Worm (Caenorhabditis elegans) whole organism, early embryonic: ENCODE measurements around the gene set-23.
A peak's percentile ranks its signal among the peaks of the same experiment; 100 is the strongest.
"Not testable (repeated sequence)": the region's sequence is repeated elsewhere in the genome, so short reads cannot be mapped to it uniquely, and the experiment has no call there.

ENCODE experiments used
- B0310.2 ChIP-seq: sonication (generic microtip); optimal IDR thresholded peaks from 2 replicates; lab custom pipeline; 2016; ENCODE audit warnings: mild to moderate bottlenecking, missing genetic modification characterization, missing compliant biosample characterization
- F13C5.2 ChIP-seq: sonication (generic microtip); optimal IDR thresholded peaks from 2 replicates; lab custom pipeline; 2017; ENCODE audit warnings: mild to moderate bottlenecking, missing genetic modification characterization, inconsistent platforms, missing compliant biosample characterization
- aly-1 ChIP-seq: sonication (generic microtip); optimal IDR thresholded peaks from 2 replicates; lab custom pipeline; 2016; ENCODE audit warnings: missing genetic modification characterization, missing compliant biosample characterization
- ama-1 ChIP-seq: fragments of 150-350 bp; optimal IDR thresholded peaks from 2 replicates; lab custom pipeline; 2014
- ceh-13 ChIP-seq: fragments of 200-800 bp; sonication (Bioruptor generic); optimal IDR thresholded peaks from 2 replicates; lab custom pipeline; 2018; ENCODE audit warnings: mild to moderate bottlenecking, missing genetic modification characterization, missing compliant biosample characterization
- ceh-36 ChIP-seq: sonication (generic microtip); optimal IDR thresholded peaks from 2 replicates; lab custom pipeline; 2016; ENCODE audit warnings: missing genetic modification characterization, inconsistent platforms, missing compliant biosample characterization
- ets-7 ChIP-seq: sonication (generic microtip); optimal IDR thresholded peaks from 2 replicates; lab custom pipeline; 2016; ENCODE audit warnings: missing genotype, missing genetic modification characterization, missing compliant biosample characterization
- flt-1 ChIP-seq: fragments of 200-800 bp; sonication (Bioruptor generic); IDR thresholded peaks from 2 replicates; pipeline ENCODE4 v1.3.6; 2022; ENCODE audit warnings: missing genetic modification characterization, missing compliant biosample characterization
- hmbx-1 ChIP-seq: sonication (generic microtip); optimal IDR thresholded peaks from 2 replicates; lab custom pipeline; 2016; ENCODE audit warnings: mild to moderate bottlenecking, missing genetic modification characterization, missing compliant biosample characterization
- hmg-4 ChIP-seq: fragments of 200-800 bp; sonication (Bioruptor generic); optimal IDR thresholded peaks from 2 replicates; lab custom pipeline; 2018; ENCODE audit warnings: mild to moderate bottlenecking, missing genetic modification characterization, missing compliant biosample characterization
- hnd-1 ChIP-seq: sonication (generic microtip); optimal IDR thresholded peaks from 2 replicates; lab custom pipeline; 2016; ENCODE audit warnings: missing genetic modification characterization, missing compliant biosample characterization
- pes-1 ChIP-seq: fragments of 200-800 bp; sonication (Bioruptor generic); IDR thresholded peaks from 2 replicates; pipeline ENCODE4 v1.3.6; 2022; ENCODE audit warnings: missing genetic modification reagents, missing genetic modification characterization, missing compliant biosample characterization
- scrt-1 ChIP-seq: fragments of 200-800 bp; sonication (Bioruptor generic); IDR thresholded peaks from 2 replicates; pipeline ENCODE4 v1.3.6; 2022; ENCODE audit warnings: missing genetic modification characterization, missing compliant biosample characterization
- sea-1 ChIP-seq: fragments of 200-800 bp; sonication (Bioruptor generic); conservative IDR thresholded peaks from 2 replicates; pipeline ENCODE4 v1.3.6; 2022; ENCODE audit warnings: missing genetic modification characterization, missing compliant biosample characterization
- tbx-11 ChIP-seq: fragments of 200-800 bp; sonication (Bioruptor generic); IDR thresholded peaks from 2 replicates; pipeline ENCODE4 v1.3.6; 2022; ENCODE audit warnings: missing genetic modification characterization, missing compliant biosample characterization
- tbx-37 ChIP-seq: fragments of 200-800 bp; sonication (Bioruptor generic); conservative IDR thresholded peaks from 2 replicates; pipeline ENCODE4 v1.3.6; 2022; ENCODE audit warnings: missing genetic modification reagents, missing genetic modification characterization, missing compliant biosample characterization
- tra-4 ChIP-seq: sonication (generic microtip); optimal IDR thresholded peaks from 2 replicates; lab custom pipeline; 2017; ENCODE audit warnings: missing genetic modification characterization, missing compliant biosample characterization

Gene set-23

DNA sequence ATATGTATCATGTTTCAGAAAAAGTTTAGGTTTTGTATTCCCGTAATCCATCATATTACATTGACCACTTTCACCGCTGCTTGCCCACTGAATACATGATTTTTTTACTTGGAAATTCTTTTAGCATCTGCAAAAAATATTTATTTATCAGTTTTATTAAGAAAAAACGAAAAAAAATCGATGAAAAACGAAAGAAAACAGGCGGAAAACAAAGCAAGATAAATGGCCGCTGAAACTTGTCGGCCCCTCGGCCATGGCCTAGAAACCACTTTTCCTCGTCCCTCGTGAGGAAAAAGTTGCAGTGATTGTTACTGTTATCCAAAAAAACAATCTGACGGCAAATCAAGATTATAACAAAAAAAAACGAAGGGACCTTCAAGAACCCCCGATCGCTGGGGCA, 8.5 kb downstream of the set-23 start, which contains the start of gene dsl-3:
TSS of gene dsl-3 (plus strand) at position 301 of the 400 bp plus-strand sequence.
- TF ChIP-seq scrt-1 (GFP tag; lab: Robert Waterston, UW); hmg-4 (GFP tag; lab: Kevin White, UChicago); sea-1 (GFP tag; lab: Robert Waterston, UW): not testable (repeated sequence)

DNA sequence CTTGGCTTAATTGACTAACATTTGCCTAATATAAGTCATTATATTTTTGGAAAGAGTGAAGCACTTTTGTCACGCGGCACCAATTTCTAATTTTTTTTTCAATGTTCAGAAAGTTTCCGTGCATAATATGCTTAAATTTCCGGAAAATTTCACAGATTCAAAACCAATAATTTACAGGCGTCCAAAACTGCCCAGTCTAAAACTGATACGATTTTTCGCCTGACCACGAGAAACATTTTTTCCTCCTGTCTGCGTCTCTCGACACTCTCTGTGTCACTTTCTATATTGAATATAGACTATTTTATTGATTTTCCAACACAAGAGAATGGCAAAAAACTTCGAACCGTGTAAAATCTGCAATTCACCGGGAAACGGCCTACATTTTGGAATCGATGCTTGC, 12.1 kb downstream of the set-23 start, which contains the start of gene nhr-122:
TSS of gene nhr-122 (plus strand) at position 301 of the 400 bp plus-strand sequence.
- no peak for TF ChIP-seq tbx-11 (GFP tag; lab: Robert Waterston, UW)
- TF ChIP-seq hnd-1 (tag; lab: Kevin White, UChicago) = no peak
- TF ChIP-seq ama-1 (lab: Kevin White, UChicago) = no peak
- TF ChIP-seq pes-1 (GFP tag; lab: Robert Waterston, UW) = no peak

DNA sequence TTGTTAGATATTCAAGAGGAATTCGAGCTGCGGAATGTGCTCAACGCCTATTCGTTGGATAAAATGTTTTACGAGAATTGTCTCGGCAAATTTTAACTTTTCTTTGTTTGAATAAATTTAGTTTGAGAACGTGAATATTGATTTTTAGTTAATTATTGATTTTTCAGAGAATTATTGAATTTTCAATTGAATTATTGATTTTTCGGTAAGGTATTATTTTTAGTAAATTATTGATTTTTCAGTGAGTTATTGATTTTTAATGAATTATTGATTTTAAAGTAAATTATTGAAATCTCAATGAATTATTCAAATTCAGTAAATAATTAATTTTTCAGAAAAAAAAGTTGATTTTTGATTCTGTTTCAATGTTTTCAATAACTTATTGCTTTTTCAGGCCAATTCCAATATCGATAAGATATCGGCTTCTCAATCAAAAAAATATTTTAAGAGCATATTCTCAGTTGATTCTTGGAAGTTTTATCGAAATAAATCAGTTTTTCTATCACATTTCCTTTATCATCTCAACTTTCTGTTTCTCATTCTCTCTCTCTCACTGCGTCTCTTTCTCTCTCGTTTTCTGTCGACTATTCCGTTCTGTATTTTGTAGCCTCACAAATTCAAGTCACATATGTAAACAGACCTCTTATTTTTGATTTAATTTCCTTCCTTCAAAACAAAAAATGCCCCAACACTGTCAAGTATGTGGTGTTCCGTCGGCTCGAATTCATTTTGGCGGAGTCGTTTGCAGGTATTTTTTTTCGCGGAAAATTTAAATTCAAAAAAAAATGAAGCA, 18.3 kb downstream of the set-23 start, which contains the start of gene nhr-92:
TSS of gene nhr-92 (plus strand) at position 576 of the 793 bp plus-strand sequence.
- TF ChIP-seq B0310.2 (no peak), pes-1 (GFP tag; lab: Robert Waterston, UW) (no peak), hmg-4 (GFP tag; lab: Kevin White, UChicago) (no peak), tra-4 (tag; lab: Kevin White, UChicago) (no peak), ets-7 (tag; lab: Kevin White, UChicago) (no peak), hmbx-1 (no peak), ceh-36 (tag; lab: Kevin White, UChicago) (no peak), tbx-37 (GFP tag; lab: Robert Waterston, UW) (no peak), tbx-11 (GFP tag; lab: Robert Waterston, UW) (no peak), scrt-1 (GFP tag; lab: Robert Waterston, UW) (no peak)

DNA sequence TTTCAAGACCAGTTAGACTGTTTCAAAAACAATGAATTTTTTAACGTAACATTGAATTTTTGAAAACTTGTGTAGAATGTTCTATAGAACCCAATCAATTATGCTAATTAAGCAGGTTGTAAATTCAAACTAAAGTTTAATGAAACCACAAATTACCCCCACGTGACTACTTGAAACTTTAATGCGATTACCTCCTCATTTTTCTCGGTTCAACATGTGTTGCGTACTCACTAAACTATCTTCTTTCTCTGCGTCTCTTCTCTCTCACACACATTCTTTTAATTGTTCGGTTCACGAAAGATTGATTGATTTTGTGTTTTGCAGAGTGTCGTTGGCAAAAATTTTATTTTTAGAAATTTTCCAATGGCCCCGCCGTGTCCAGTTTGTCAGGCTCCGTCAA, 22.3 kb downstream of the set-23 start, which contains the start of gene nhr-87:
TSS of gene nhr-87 (plus strand) at position 318 of the 400 bp plus-strand sequence.
- TF ChIP-seq ama-1 (lab: Kevin White, UChicago) (no peak), hnd-1 (tag; lab: Kevin White, UChicago) (no peak), hmbx-1 (no peak), ceh-13 (GFP tag; lab: Kevin White, UChicago) (no peak), F13C5.2 (tag; lab: Kevin White, UChicago) (no peak), ets-7 (tag; lab: Kevin White, UChicago) (no peak), tbx-11 (GFP tag; lab: Robert Waterston, UW) (no peak), B0310.2 (no peak), tra-4 (tag; lab: Kevin White, UChicago) (no peak), tbx-37 (GFP tag; lab: Robert Waterston, UW) (no peak), ceh-36 (tag; lab: Kevin White, UChicago) (no peak), flt-1 (no peak)

DNA sequence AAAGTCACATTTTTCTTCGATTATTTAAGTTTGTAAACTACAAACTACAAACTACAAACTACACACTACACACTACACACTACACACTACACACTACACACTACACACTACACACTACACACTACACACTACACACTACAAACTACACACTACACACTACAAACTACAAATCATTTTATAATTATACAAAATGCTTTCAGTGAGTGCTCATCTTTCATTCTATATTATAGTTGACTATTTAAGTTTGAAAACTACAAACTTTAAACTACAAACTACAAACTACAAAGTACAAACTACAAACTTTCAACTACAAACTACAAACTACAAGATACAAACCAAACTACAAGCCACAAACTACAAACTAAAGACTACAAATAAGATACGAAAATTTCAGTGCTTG, 23.0 kb downstream of the set-23 start:
- TF ChIP-seq F13C5.2 (tag; lab: Kevin White, UChicago) (no peak), hnd-1 (tag; lab: Kevin White, UChicago) (no peak), ceh-13 (GFP tag; lab: Kevin White, UChicago) (no peak), tbx-11 (GFP tag; lab: Robert Waterston, UW) (no peak), sea-1 (GFP tag; lab: Robert Waterston, UW) (no peak), aly-1 (tag; lab: Kevin White, UChicago) (no peak), tra-4 (tag; lab: Kevin White, UChicago) (no peak), ets-7 (tag; lab: Kevin White, UChicago) (no peak), hmg-4 (GFP tag; lab: Kevin White, UChicago) (no peak), pes-1 (GFP tag; lab: Robert Waterston, UW) (no peak), scrt-1 (GFP tag; lab: Robert Waterston, UW) (no peak), ceh-36 (tag; lab: Kevin White, UChicago) (no peak), hmbx-1 (no peak), tbx-37 (GFP tag; lab: Robert Waterston, UW) (no peak), flt-1 (no peak), B0310.2 (no peak), ama-1 (lab: Kevin White, UChicago) (no peak)

DNA sequence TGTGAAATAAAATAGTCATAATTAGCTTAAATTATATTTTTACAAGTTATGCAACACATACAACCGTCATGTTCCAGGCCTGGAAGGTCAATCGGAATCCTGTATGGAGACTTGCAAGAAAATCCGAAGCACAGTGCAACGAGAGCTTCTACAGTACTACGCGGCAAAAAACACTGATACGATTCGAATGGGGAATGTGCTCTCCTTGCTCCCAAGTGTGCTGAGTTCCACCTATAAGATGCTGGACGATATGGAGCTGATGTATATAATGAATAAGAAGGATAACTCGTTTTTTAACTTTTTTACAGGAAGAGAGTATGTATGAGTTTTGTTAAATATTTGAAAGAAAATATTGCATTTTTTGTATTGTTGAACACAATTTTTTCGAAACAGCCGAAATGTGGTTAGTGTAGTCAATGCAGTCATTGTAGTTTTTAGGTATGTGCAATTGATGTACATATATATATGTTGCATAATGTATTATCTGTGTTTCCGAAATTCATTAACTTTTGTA, 24.9 kb downstream of the set-23 start, which contains the start of gene nhr-146:
TSS of gene nhr-146 (plus strand) at position 464 of the 514 bp plus-strand sequence.
- TF ChIP-seq F13C5.2 (tag; lab: Kevin White, UChicago) (no peak), flt-1 (no peak), hnd-1 (tag; lab: Kevin White, UChicago) (no peak), aly-1 (tag; lab: Kevin White, UChicago) (no peak), ets-7 (tag; lab: Kevin White, UChicago) (no peak), ceh-13 (GFP tag; lab: Kevin White, UChicago) (no peak), hmbx-1 (no peak), ama-1 (lab: Kevin White, UChicago) (no peak), sea-1 (GFP tag; lab: Robert Waterston, UW) (no peak), tbx-11 (GFP tag; lab: Robert Waterston, UW) (no peak), B0310.2 (no peak), ceh-36 (tag; lab: Kevin White, UChicago) (no peak), pes-1 (GFP tag; lab: Robert Waterston, UW) (no peak), hmg-4 (GFP tag; lab: Kevin White, UChicago) (no peak), scrt-1 (GFP tag; lab: Robert Waterston, UW) (no peak), tra-4 (tag; lab: Kevin White, UChicago) (no peak), tbx-37 (GFP tag; lab: Robert Waterston, UW) (no peak)

DNA sequence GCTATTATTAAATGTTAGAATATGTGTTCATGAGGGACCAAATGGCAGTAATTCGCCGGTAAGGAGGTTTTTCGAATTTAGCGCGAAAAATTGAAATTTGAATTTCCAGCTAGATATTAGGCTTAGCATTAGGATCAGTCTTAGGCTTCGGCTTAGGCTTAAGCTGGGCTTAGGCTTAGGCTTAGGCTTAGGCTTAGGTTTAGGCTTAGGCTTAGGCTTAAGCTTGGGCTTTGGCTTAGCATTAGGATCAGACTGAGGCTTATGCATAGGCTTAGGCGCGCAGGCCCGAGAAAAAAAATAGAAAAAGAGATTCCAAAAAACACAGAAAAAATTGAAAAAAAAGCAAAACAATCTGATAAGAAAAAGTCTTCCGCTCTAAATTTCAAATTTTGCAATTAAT, 26.8 kb downstream of the set-23 start:
- peak; percentile 61 for TF ChIP-seq ceh-36 (tag; lab: Kevin White, UChicago)
- TF ChIP-seq tra-4 (tag; lab: Kevin White, UChicago) = no peak
